Fruit fly (Drosophila melanogaster) whole organism, embryonic: ENCODE measurements around the gene CG33795.

Experiments used
- Ada2b ChIP-seq: fragments of 200-800 bp; sonication (Bioruptor generic); IDR thresholded peaks from 2 replicates; pipeline ENCODE4 v1.3.6; 2022; ENCODE audit warnings: missing biosample characterization, missing genetic modification characterization
- Atf6 ChIP-seq: fragments of 200-800 bp; sonication (Bioruptor generic); IDR thresholded peaks from 2 replicates; pipeline ENCODE4 v1.3.6; 2022; ENCODE audit warnings: missing biosample characterization, missing genetic modification characterization
- BtbVII ChIP-seq: fragments of 200-800 bp; sonication (Bioruptor generic); optimal IDR thresholded peaks from 3 replicates; lab custom pipeline; 2017; ENCODE audit warnings: missing biosample characterization, mild to moderate bottlenecking, missing genetic modification characterization
- CG10147 ChIP-seq: fragments of 200-800 bp; sonication (Bioruptor generic); optimal IDR thresholded peaks from 2 replicates; lab custom pipeline; 2019; ENCODE audit warnings: missing biosample characterization, mild to moderate bottlenecking, missing genetic modification characterization, moderate library complexity
- CG10366 ChIP-seq: fragments of 200-800 bp; sonication (Bioruptor generic); IDR thresholded peaks from 2 replicates; pipeline ENCODE4 v1.3.6; 2022; ENCODE audit warnings: missing biosample characterization, missing genetic modification characterization
- CG11093 ChIP-seq: fragments of 200-800 bp; sonication (Bioruptor generic); IDR thresholded peaks from 3 replicates; pipeline ENCODE4 v1.3.6; 2022; ENCODE audit warnings: missing biosample characterization, missing genetic modification characterization
- CG13775 ChIP-seq: fragments of 200-800 bp; sonication (Bioruptor generic); optimal IDR thresholded peaks from 3 replicates; lab custom pipeline; 2017; ENCODE audit warnings: missing biosample characterization, mild to moderate bottlenecking, missing genetic modification characterization
- CG14050 ChIP-seq: fragments of 200-800 bp; sonication (Bioruptor generic); IDR thresholded peaks from 3 replicates; pipeline ENCODE4 v1.3.6; 2022; ENCODE audit warnings: missing biosample characterization, missing genetic modification characterization
- CG14710 ChIP-seq: fragments of 200-800 bp; sonication (Bioruptor generic); optimal IDR thresholded peaks from 3 replicates; lab custom pipeline; 2019; ENCODE audit warnings: missing biosample characterization, mild to moderate bottlenecking, missing genetic modification characterization, moderate library complexity
- CG14965 ChIP-seq: fragments of 200-800 bp; sonication (Bioruptor generic); optimal IDR thresholded peaks from 2 replicates; lab custom pipeline; 2016; ENCODE audit warnings: missing biosample characterization, missing genetic modification characterization, borderline replicate concordance
- CG1602 ChIP-seq: fragments of 200-800 bp; sonication (Bioruptor generic); optimal IDR thresholded peaks from 3 replicates; lab custom pipeline; 2016; ENCODE audit warnings: missing biosample characterization, missing genetic modification characterization
- CG17385 ChIP-seq: fragments of 200-800 bp; sonication (Bioruptor generic); optimal IDR thresholded peaks from 3 replicates; lab custom pipeline; 2018; ENCODE audit warnings: missing biosample characterization, mild to moderate bottlenecking, missing genetic modification characterization
- CG17612 ChIP-seq: fragments of 200-800 bp; sonication (Bioruptor generic); IDR thresholded peaks from 2 replicates; pipeline ENCODE4 v1.3.6; 2022; ENCODE audit warnings: missing biosample characterization, missing genetic modification characterization
- CG17829 ChIP-seq: fragments of 200-800 bp; optimal IDR thresholded peaks from 2 replicates; lab custom pipeline; 2019; ENCODE audit warnings: missing biosample characterization, mild to moderate bottlenecking, missing genetic modification characterization, moderate library complexity
- CG1832 ChIP-seq: fragments of 200-800 bp; sonication (Bioruptor generic); optimal IDR thresholded peaks from 2 replicates; lab custom pipeline; 2017; ENCODE audit warnings: missing biosample characterization, mild to moderate bottlenecking, missing genetic modification characterization, inconsistent platforms
- CG18599 ChIP-seq: fragments of 200-800 bp; sonication (Bioruptor generic); optimal IDR thresholded peaks from 3 replicates; lab custom pipeline; 2017; ENCODE audit warnings: missing biosample characterization, missing genetic modification characterization, mild to moderate bottlenecking, moderate library complexity, missing genetic modification reagents
- CG2116 ChIP-seq: fragments of 200-800 bp; sonication (Bioruptor generic); optimal IDR thresholded peaks from 3 replicates; lab custom pipeline; 2018; ENCODE audit warnings: missing biosample characterization, mild to moderate bottlenecking, missing genetic modification characterization
- CG2199 ChIP-seq: fragments of 200-800 bp; sonication (Bioruptor generic); IDR thresholded peaks from 3 replicates; pipeline ENCODE4 v1.3.6; 2022; ENCODE audit warnings: missing biosample characterization, missing genetic modification characterization
- CG2875 ChIP-seq: fragments of 200-800 bp; sonication (Bioruptor generic); optimal IDR thresholded peaks from 2 replicates; lab custom pipeline; 2017; ENCODE audit warnings: missing biosample characterization, mild to moderate bottlenecking, missing genetic modification characterization, missing genetic modification reagents
- CG30431 ChIP-seq: fragments of 200-800 bp; sonication (Bioruptor generic); optimal IDR thresholded peaks from 2 replicates; lab custom pipeline; 2017; ENCODE audit warnings: missing biosample characterization, missing genetic modification characterization
- CG32767 ChIP-seq: fragments of 200-800 bp; sonication (Bioruptor generic); IDR thresholded peaks from 2 replicates; pipeline ENCODE4 v1.3.6; 2022; ENCODE audit warnings: missing biosample characterization, missing genetic modification characterization
- CG4282 ChIP-seq: fragments of 200-800 bp; sonication (Bioruptor generic); optimal IDR thresholded peaks from 2 replicates; lab custom pipeline; 2016; ENCODE audit warnings: missing biosample characterization, missing genetic modification characterization
- CG4707 ChIP-seq: fragments of 200-800 bp; sonication (Bioruptor generic); optimal IDR thresholded peaks from 2 replicates; lab custom pipeline; 2018; ENCODE audit warnings: missing biosample characterization, mild to moderate bottlenecking, missing genetic modification characterization, moderate library complexity
- CG7963 ChIP-seq: fragments of 200-800 bp; sonication (Bioruptor generic); IDR thresholded peaks from 3 replicates; pipeline ENCODE4 v1.3.6; 2022; ENCODE audit warnings: missing biosample characterization, missing genetic modification characterization; ENCODE audit not compliant: partially characterized antibody
- CG8765 ChIP-seq: fragments of 200-800 bp; sonication (Bioruptor generic); IDR thresholded peaks from 2 replicates; pipeline ENCODE4 v1.3.6; 2022; ENCODE audit warnings: missing biosample characterization, missing genetic modification characterization
- CG9437 ChIP-seq: fragments of 200-800 bp; sonication (Bioruptor generic); optimal IDR thresholded peaks from 2 replicates; lab custom pipeline; 2018; ENCODE audit warnings: missing biosample characterization, mild to moderate bottlenecking, missing genetic modification characterization
- Eip74EF ChIP-seq, 2 experiments: fragments of 200-800 bp in 1 of 2; fragments of >200 bp in 1 of 2; sonication (Bioruptor generic) in 1 of 2; optimal IDR thresholded peaks; 2 replicates each; lab custom pipeline; 2017 to 2019; ENCODE audit warnings: missing biosample characterization in 2 of 2, missing genetic modification characterization in 2 of 2, mild to moderate bottlenecking in 1 of 2, moderate library complexity in 1 of 2
- Ets65A ChIP-seq: fragments of 200-800 bp; sonication (Bioruptor generic); peaks from one replicate; lab custom pipeline; 2016; ENCODE audit warnings: missing biosample characterization, missing genetic modification characterization
- HLHmδ ChIP-seq: fragments of 200-800 bp; sonication (Bioruptor generic); optimal IDR thresholded peaks from 2 replicates; lab custom pipeline; 2018; ENCODE audit warnings: missing biosample characterization, mild to moderate bottlenecking, missing genetic modification characterization, moderate library complexity
- Hr78 ChIP-seq, 2 experiments: fragments of 200-800 bp in 1 of 2; fragments of >200 bp in 1 of 2; sonication (Bioruptor generic) in 1 of 2; optimal IDR thresholded peaks; 2 replicates each; lab custom pipeline; 2017 to 2019; ENCODE audit warnings: missing biosample characterization in 2 of 2, missing genetic modification characterization in 2 of 2, mild to moderate bottlenecking in 1 of 2, moderate library complexity in 1 of 2
- MESR4 ChIP-seq: fragments of 200-800 bp; sonication (Bioruptor generic); optimal IDR thresholded peaks from 2 replicates; lab custom pipeline; 2018; ENCODE audit warnings: missing biosample characterization, mild to moderate bottlenecking, missing genetic modification characterization, moderate library complexity
- NFAT ChIP-seq: fragments of 200-800 bp; sonication (Bioruptor generic); IDR thresholded peaks from 2 replicates; pipeline ENCODE4 v1.3.6; 2022; ENCODE audit warnings: missing biosample characterization, missing genetic modification characterization
- Ptx1 ChIP-seq: fragments of 200-800 bp; sonication (Bioruptor generic); IDR thresholded peaks from 2 replicates; pipeline ENCODE4 v1.3.6; 2022; ENCODE audit warnings: missing biosample characterization, missing genetic modification characterization
- bab2 ChIP-seq: fragments of 200-800 bp; sonication (Bioruptor generic); optimal IDR thresholded peaks from 2 replicates; lab custom pipeline; 2016; ENCODE audit warnings: missing biosample characterization, missing genetic modification characterization
- bsh ChIP-seq, 2 experiments: fragments of 200-800 bp; sonication (Bioruptor generic); optimal IDR thresholded peaks; 2 replicates each; lab custom pipeline; 2017 to 2018; ENCODE audit warnings: mild to moderate bottlenecking in 2 of 2, missing biosample characterization in 2 of 2, missing genetic modification characterization in 2 of 2, moderate library complexity in 1 of 2
- cato ChIP-seq: fragments of 200-800 bp; sonication (Bioruptor generic); optimal IDR thresholded peaks from 2 replicates; lab custom pipeline; 2016; ENCODE audit warnings: missing biosample characterization, missing genetic modification characterization, borderline replicate concordance
- chn ChIP-seq: fragments of 200-800 bp; sonication (Bioruptor generic); optimal IDR thresholded peaks from 2 replicates; lab custom pipeline; 2016; ENCODE audit warnings: missing biosample characterization, missing genetic modification characterization
- da ChIP-seq: fragments of 200-800 bp; sonication (Bioruptor generic); optimal IDR thresholded peaks from 2 replicates; lab custom pipeline; 2016; ENCODE audit warnings: missing biosample characterization, missing genetic modification characterization
- fd96Cb ChIP-seq: fragments of 200-800 bp; sonication (Bioruptor generic); optimal IDR thresholded peaks from 2 replicates; lab custom pipeline; 2018; ENCODE audit warnings: missing biosample characterization, mild to moderate bottlenecking, missing genetic modification characterization, moderate library complexity
- gcm2 ChIP-seq: fragments of 200-800 bp; sonication (Bioruptor generic); optimal IDR thresholded peaks from 2 replicates; lab custom pipeline; 2016; ENCODE audit warnings: missing biosample characterization, missing genetic modification characterization
- nerfin-1 ChIP-seq: fragments of 200-800 bp; sonication (Bioruptor generic); optimal IDR thresholded peaks from 3 replicates; lab custom pipeline; 2019; ENCODE audit warnings: missing biosample characterization, mild to moderate bottlenecking, missing genetic modification characterization, moderate library complexity
- onecut ChIP-seq: fragments of 200-800 bp; sonication (Bioruptor generic); IDR thresholded peaks from 2 replicates; pipeline ENCODE4 v1.3.6; 2022; ENCODE audit warnings: missing biosample characterization, missing genetic modification characterization
- p53 ChIP-seq: fragments of 200-800 bp; sonication (Bioruptor generic); optimal IDR thresholded peaks from 2 replicates; lab custom pipeline; 2016; ENCODE audit warnings: missing biosample characterization, missing genetic modification characterization
- ranshi ChIP-seq: fragments of 200-800 bp; sonication (Bioruptor generic); IDR thresholded peaks from 2 replicates; pipeline ENCODE4 v1.3.6; 2022; ENCODE audit warnings: missing biosample characterization, missing genetic modification characterization
- rib ChIP-seq: fragments of 200-800 bp; sonication (Bioruptor generic); IDR thresholded peaks from 2 replicates; pipeline ENCODE4 v1.3.6; 2022; ENCODE audit warnings: missing biosample characterization, missing genetic modification characterization
- slp2 ChIP-seq: fragments of 200-800 bp; sonication (Bioruptor generic); optimal IDR thresholded peaks from 2 replicates; lab custom pipeline; 2016; ENCODE audit warnings: missing biosample characterization, missing genetic modification characterization
- ssp ChIP-seq: fragments of 200-800 bp; sonication (Bioruptor generic); IDR thresholded peaks from 2 replicates; pipeline ENCODE4 v1.3.6; 2022; ENCODE audit warnings: missing biosample characterization, missing genetic modification characterization
- stwl ChIP-seq: fragments of 200-800 bp; sonication (Bioruptor generic); optimal IDR thresholded peaks from 3 replicates; lab custom pipeline; 2018; ENCODE audit warnings: missing biosample characterization, mild to moderate bottlenecking, missing genetic modification characterization, moderate library complexity

CG33795 gene

dm6 chr3L:16131264-16132066 lies 39.7 kb downstream of the CG33795 start, which contains the start of the genes Trs20 and elg1 (continued):
- no peak; the same call in 1 of the 2 replicates for TF ChIP-seq CG10366 (GFP tag; lab: Robert Waterston, UW)
- peak; percentile 48; the same call in 1 of the 2 replicates for TF ChIP-seq NFAT (GFP tag; lab: Robert Waterston, UW)
- TF ChIP-seq CG2199, result no peak
- no peak for TF ChIP-seq CG8765
- TF ChIP-seq Eip74EF (GFP tag; optimal IDR thresholded peaks at IDR 0.05; lab: Kevin White, UChicago), result no peak
- TF ChIP-seq CG4282 (GFP tag; lab: Kevin White, UChicago), result no peak
- no peak for TF ChIP-seq CG17612 (GFP tag; lab: Robert Waterston, UW)
- no peak for TF ChIP-seq HLHmδ (GFP tag; lab: Kevin White, UChicago)
- TF ChIP-seq cato (GFP tag; lab: Kevin White, UChicago), result peak; percentile 15
- TF ChIP-seq CG11093 (GFP tag; lab: Robert Waterston, UW), result no peak
- no peak for TF ChIP-seq slp2
- peak; percentile 5; the same call in 1 of the 2 replicates for TF ChIP-seq ranshi (GFP tag; lab: Robert Waterston, UW)
- TF ChIP-seq CG7963 (GFP tag; lab: Robert Waterston, UW), result no peak
- peak; percentile 60 for TF ChIP-seq CG17385
- TF ChIP-seq Atf6 (GFP tag; lab: Robert Waterston, UW), result 0 out of 2 replicates have a peak, but pooled peaks have one; percentile 12
- TF ChIP-seq bab2 (GFP tag; lab: Kevin White, UChicago), result no peak
- peak; percentile 62 for TF ChIP-seq CG9437 (GFP tag; lab: Kevin White, UChicago)
- TF ChIP-seq CG14050 (GFP tag; lab: Robert Waterston, UW), result no peak
- TF ChIP-seq Hr78 (GFP tag; optimal IDR thresholded peaks at IDR 0.05; lab: Kevin White, UChicago), result peak in 1 of 2 experiments; percentile 44
- no peak for TF ChIP-seq CG4707 (GFP tag; lab: Kevin White, UChicago)
- TF ChIP-seq Ptx1 (GFP tag; lab: Robert Waterston, UW), result peak; percentile 47
- TF ChIP-seq Ets65A (GFP tag; lab: Kevin White, UChicago), result peak; percentile 66
- TF ChIP-seq CG17829 (tag; lab: Kevin White, UChicago), result peak; percentile 75
- TF ChIP-seq CG30431 (GFP tag; lab: Kevin White, UChicago), result no peak
- no peak for TF ChIP-seq CG2875 (GFP tag; lab: Kevin White, UChicago)
- peak; percentile 39 for TF ChIP-seq CG2116 (GFP tag; lab: Kevin White, UChicago)
- 0 out of 2 replicates have a peak, but pooled peaks have one; percentile 33 for TF ChIP-seq onecut
- no peak for TF ChIP-seq fd96Cb
- TF ChIP-seq da (GFP tag; lab: Kevin White, UChicago), result no peak
- peak; percentile 15 for TF ChIP-seq nerfin-1 (tag; lab: Kevin White, UChicago)
- peak; percentile 7 for TF ChIP-seq gcm2 (GFP tag; lab: Kevin White, UChicago)
- no peak for TF ChIP-seq BtbVII (GFP tag; lab: Kevin White, UChicago)
- 0 out of 2 replicates have a peak, but pooled peaks have one; percentile 12 for TF ChIP-seq CG32767
- no peak for TF ChIP-seq CG14965
- no peak for TF ChIP-seq ssp (GFP tag; lab: Robert Waterston, UW)
- TF ChIP-seq p53 (GFP tag; lab: Kevin White, UChicago), result no peak
- TF ChIP-seq CG14710 (tag; lab: Kevin White, UChicago), result peak; percentile 77
- TF ChIP-seq CG13775 (GFP tag; lab: Kevin White, UChicago), result peak; percentile 41
- peak; percentile 46 for TF ChIP-seq CG18599
- TF ChIP-seq rib (GFP tag; lab: Robert Waterston, UW), result 0 out of 2 replicates have a peak, but pooled peaks have one; percentile 32
- TF ChIP-seq stwl (tag; lab: Kevin White, UChicago), result peak; percentile 46
- TF ChIP-seq chn (GFP tag; lab: Kevin White, UChicago), result no peak
- no peak for TF ChIP-seq Ada2b (GFP tag; lab: Robert Waterston, UW)
- TF ChIP-seq CG10147 (GFP tag; lab: Kevin White, UChicago), result peak; percentile 7
- TF ChIP-seq MESR4 (GFP tag; lab: Kevin White, UChicago), result peak; percentile 75
- peak in 1 of 2 experiments; percentile 57 for TF ChIP-seq bsh (GFP tag; optimal IDR thresholded peaks at IDR 0.05; lab: Kevin White, UChicago)
- no peak for TF ChIP-seq CG1832 (GFP tag; lab: Kevin White, UChicago)
- TF ChIP-seq CG1602, result peak; percentile 35
